Fruit fly (Drosophila melanogaster) whole organism, embryonic: ENCODE results near the gene CG33796.

Source experiments
- Ada2b ChIP-seq: fragments of 200-800 bp; sonication (Bioruptor generic); IDR thresholded peaks from 2 replicates; pipeline ENCODE4 v1.3.6; 2022; ENCODE audit warnings: missing biosample characterization, missing genetic modification characterization
- B-H1 ChIP-seq: fragments of 200-800 bp; sonication (Bioruptor generic); IDR thresholded peaks from 3 replicates; pipeline ENCODE4 v1.3.6; 2022; ENCODE audit warnings: missing biosample characterization, missing genetic modification characterization
- Bdp1 ChIP-seq: fragments of 200-800 bp; sonication (Bioruptor generic); optimal IDR thresholded peaks from 3 replicates; lab custom pipeline; 2016; ENCODE audit warnings: missing biosample characterization, missing genetic modification characterization
- CG1024 ChIP-seq: fragments of 200-800 bp; sonication (Bioruptor generic); IDR thresholded peaks from 2 replicates; pipeline ENCODE4 v1.3.6; 2022; ENCODE audit warnings: missing biosample characterization, missing genetic modification characterization
- CG10979 ChIP-seq: fragments of 200-800 bp; sonication (Bioruptor generic); optimal IDR thresholded peaks from 2 replicates; lab custom pipeline; 2018; ENCODE audit warnings: missing biosample characterization, mild to moderate bottlenecking, missing genetic modification characterization, moderate library complexity
- CG11456 ChIP-seq: fragments of 200-800 bp; sonication (Bioruptor generic); IDR thresholded peaks from 3 replicates; pipeline ENCODE4 v1.3.6; 2022; ENCODE audit warnings: missing biosample characterization, missing genetic modification characterization
- CG11696 ChIP-seq: fragments of 200-800 bp; sonication (Bioruptor generic); IDR thresholded peaks from 2 replicates; pipeline ENCODE4 v1.3.6; 2022; ENCODE audit warnings: missing biosample characterization, missing genetic modification characterization
- CG13123 ChIP-seq: fragments of 200-800 bp; sonication (Bioruptor generic); optimal IDR thresholded peaks from 2 replicates; lab custom pipeline; 2016; ENCODE audit warnings: missing biosample characterization, missing genetic modification characterization
- CG13775 ChIP-seq: fragments of 200-800 bp; sonication (Bioruptor generic); optimal IDR thresholded peaks from 3 replicates; lab custom pipeline; 2017; ENCODE audit warnings: missing biosample characterization, mild to moderate bottlenecking, missing genetic modification characterization
- CG14667 ChIP-seq: fragments of 200-800 bp; sonication (Bioruptor generic); IDR thresholded peaks from 2 replicates; pipeline ENCODE4 v1.3.6; 2022; ENCODE audit warnings: missing biosample characterization, missing genetic modification characterization
- CG32772 ChIP-seq: fragments of 200-800 bp; sonication (Bioruptor generic); IDR thresholded peaks from 2 replicates; pipeline ENCODE4 v1.3.6; 2022; ENCODE audit warnings: missing biosample characterization, missing genetic modification characterization
- CG3726 ChIP-seq: fragments of 200-800 bp; sonication (Bioruptor generic); IDR thresholded peaks from 3 replicates; pipeline ENCODE4, ENCODE4 v1.3.6; 2022; ENCODE audit warnings: missing biosample characterization, missing genetic modification characterization
- CG42726 ChIP-seq: fragments of 200-800 bp; sonication (Bioruptor generic); IDR thresholded peaks from 2 replicates; pipeline ENCODE4 v1.3.6; 2022; ENCODE audit warnings: missing biosample characterization, missing genetic modification characterization; ENCODE audit not compliant: partially characterized antibody
- CG4424 ChIP-seq: fragments of 200-800 bp; sonication (Bioruptor generic); optimal IDR thresholded peaks from 3 replicates; lab custom pipeline; 2016; ENCODE audit warnings: missing biosample characterization, missing genetic modification characterization
- CG4707 ChIP-seq: fragments of 200-800 bp; sonication (Bioruptor generic); optimal IDR thresholded peaks from 2 replicates; lab custom pipeline; 2018; ENCODE audit warnings: missing biosample characterization, mild to moderate bottlenecking, missing genetic modification characterization, moderate library complexity
- CG6272 ChIP-seq: fragments of 200-800 bp; sonication (Bioruptor generic); IDR thresholded peaks from 2 replicates; pipeline ENCODE4 v1.3.6; 2022; ENCODE audit warnings: missing biosample characterization, missing genetic modification characterization
- CG7745 ChIP-seq: fragments of 200-800 bp; sonication (Bioruptor generic); optimal IDR thresholded peaks from 2 replicates; lab custom pipeline; 2018; ENCODE audit warnings: missing biosample characterization, mild to moderate bottlenecking, missing genetic modification characterization, moderate library complexity
- CG7786 ChIP-seq: fragments of 200-800 bp; sonication (Bioruptor generic); optimal IDR thresholded peaks from 2 replicates; lab custom pipeline; 2016; ENCODE audit warnings: missing biosample characterization, missing genetic modification characterization
- CG8944 ChIP-seq: fragments of 200-800 bp; sonication (Bioruptor generic); optimal IDR thresholded peaks from 3 replicates; lab custom pipeline; 2016; ENCODE audit warnings: missing biosample characterization, missing genetic modification characterization
- D19A ChIP-seq: fragments of 200-800 bp; optimal IDR thresholded peaks from 3 replicates; lab custom pipeline; 2019; ENCODE audit warnings: missing biosample characterization, mild to moderate bottlenecking, missing genetic modification characterization, moderate library complexity
- Doc2 ChIP-seq: fragments of 200-800 bp; sonication (Bioruptor generic); IDR thresholded peaks from 2 replicates; pipeline ENCODE4 v1.3.6; 2022; ENCODE audit warnings: missing biosample characterization, missing genetic modification characterization
- Drgx ChIP-seq: fragments of 200-800 bp; sonication (Bioruptor generic); IDR thresholded peaks from 2 replicates; pipeline ENCODE4 v1.3.6; 2022; ENCODE audit warnings: missing biosample characterization, missing genetic modification characterization
- ERR ChIP-seq: fragments of 200-800 bp; sonication (Bioruptor generic); optimal IDR thresholded peaks from 2 replicates; lab custom pipeline; 2016; ENCODE audit warnings: missing biosample characterization, missing genetic modification characterization
- Eip74EF ChIP-seq, 2 experiments: fragments of 200-800 bp in 1 of 2; fragments of >200 bp in 1 of 2; sonication (Bioruptor generic) in 1 of 2; optimal IDR thresholded peaks; 2 replicates each; lab custom pipeline; 2017 to 2019; ENCODE audit warnings: missing biosample characterization in 2 of 2, missing genetic modification characterization in 2 of 2, mild to moderate bottlenecking in 1 of 2, moderate library complexity in 1 of 2
- H15 ChIP-seq: fragments of 200-800 bp; sonication (Bioruptor generic); IDR thresholded peaks from 3 replicates; pipeline ENCODE4 v1.3.6; 2022; ENCODE audit warnings: missing biosample characterization, missing genetic modification characterization
- H2.0 ChIP-seq: fragments of 200-800 bp; sonication (Bioruptor generic); IDR thresholded peaks from 2 replicates; pipeline ENCODE4 v1.3.6; 2022; ENCODE audit warnings: missing biosample characterization, missing genetic modification characterization
- HLH4C ChIP-seq: fragments of 200-800 bp; sonication (Bioruptor generic); IDR thresholded peaks from 3 replicates; pipeline ENCODE4 v1.3.6; 2022; ENCODE audit warnings: missing biosample characterization, missing genetic modification characterization; ENCODE audit not compliant: partially characterized antibody
- HLHmδ ChIP-seq: fragments of 200-800 bp; sonication (Bioruptor generic); optimal IDR thresholded peaks from 2 replicates; lab custom pipeline; 2018; ENCODE audit warnings: missing biosample characterization, mild to moderate bottlenecking, missing genetic modification characterization, moderate library complexity
- Hr78 ChIP-seq, 2 experiments: fragments of 200-800 bp in 1 of 2; fragments of >200 bp in 1 of 2; sonication (Bioruptor generic) in 1 of 2; optimal IDR thresholded peaks; 2 replicates each; lab custom pipeline; 2017 to 2019; ENCODE audit warnings: missing biosample characterization in 2 of 2, missing genetic modification characterization in 2 of 2, mild to moderate bottlenecking in 1 of 2, moderate library complexity in 1 of 2
- Mad ChIP-seq: fragments of 200-800 bp; sonication (Bioruptor generic); optimal IDR thresholded peaks from 2 replicates; lab custom pipeline; 2016; ENCODE audit warnings: missing biosample characterization, missing genetic modification characterization
- Meics ChIP-seq: fragments of 200-800 bp; sonication (Bioruptor generic); optimal IDR thresholded peaks from 2 replicates; lab custom pipeline; 2017; ENCODE audit warnings: missing biosample characterization, mild to moderate bottlenecking, missing genetic modification characterization
- Six4 ChIP-seq: fragments of 200-800 bp; sonication (Bioruptor generic); optimal IDR thresholded peaks from 2 replicates; lab custom pipeline; 2016; ENCODE audit warnings: missing biosample characterization, missing genetic modification characterization
- Tbp ChIP-seq: fragments of >200 bp; optimal IDR thresholded peaks from 2 replicates; lab custom pipeline; 2018; ENCODE audit warnings: missing biosample characterization, missing genetic modification characterization
- Xbp1 ChIP-seq: fragments of 200-800 bp; sonication (Bioruptor generic); optimal IDR thresholded peaks from 3 replicates; lab custom pipeline; 2016; ENCODE audit warnings: missing biosample characterization, mild to moderate bottlenecking, missing genetic modification characterization
- cwo ChIP-seq: fragments of 200-800 bp; sonication (Bioruptor generic); optimal IDR thresholded peaks from 3 replicates; lab custom pipeline; 2017; ENCODE audit warnings: missing biosample characterization, missing genetic modification characterization, mild to moderate bottlenecking, moderate library complexity, missing genetic modification reagents
- exex ChIP-seq: fragments of 200-800 bp; sonication (Bioruptor generic); optimal IDR thresholded peaks from 4 replicates; lab custom pipeline; 2018; ENCODE audit warnings: missing biosample characterization, mild to moderate bottlenecking, missing genetic modification characterization, moderate library complexity
- kah ChIP-seq: fragments of 200-800 bp; sonication (Bioruptor generic); optimal IDR thresholded peaks from 2 replicates; lab custom pipeline; 2018; ENCODE audit warnings: missing biosample characterization, mild to moderate bottlenecking, missing genetic modification characterization
- klu ChIP-seq: fragments of 200-800 bp; sonication (Bioruptor generic); IDR thresholded peaks from 2 replicates; pipeline ENCODE4 v1.3.6; 2022; ENCODE audit warnings: missing biosample characterization, missing genetic modification characterization
- lola ChIP-seq, 3 experiments: fragments of >200 bp in 2 of 3; fragments of 200-800 bp in 1 of 3; sonication (Bioruptor generic) in 1 of 3; optimal IDR thresholded peaks; 2 replicates each; lab custom pipeline; 2017 to 2019; ENCODE audit warnings: missing biosample characterization in 3 of 3, missing genetic modification characterization in 3 of 3, mild to moderate bottlenecking in 1 of 3, moderate library complexity in 1 of 3
- mam ChIP-seq: fragments of 200-800 bp; sonication (Bioruptor generic); optimal IDR thresholded peaks from 3 replicates; lab custom pipeline; 2016; ENCODE audit warnings: missing biosample characterization, missing genetic modification characterization
- otp ChIP-seq: fragments of 200-800 bp; sonication (Bioruptor generic); IDR thresholded peaks from 3 replicates; pipeline ENCODE4, ENCODE4 v1.3.6; 2022; ENCODE audit warnings: missing biosample characterization, missing genetic modification characterization
- pan ChIP-seq, 4 experiments: fragments of >200 bp in 3 of 4; fragments of 200-800 bp in 1 of 4; sonication (Bioruptor generic) in 1 of 4; optimal IDR thresholded peaks in 3 of 4; IDR thresholded peaks in 1 of 4; 2 replicates each; pipeline versions ENCODE4 v1.3.6 to Lab custom; 2017 to 2022; ENCODE audit warnings: missing biosample characterization in 2 of 4, missing genetic modification characterization in 2 of 4, mixed read lengths in 1 of 4
- phol ChIP-seq: fragments of 200-800 bp; sonication (Bioruptor generic); optimal IDR thresholded peaks from 3 replicates; lab custom pipeline; 2018; ENCODE audit warnings: missing biosample characterization, mild to moderate bottlenecking, missing genetic modification characterization, moderate library complexity
- psq ChIP-seq: fragments of 200-800 bp; sonication (Bioruptor generic); optimal IDR thresholded peaks from 2 replicates; lab custom pipeline; 2017; ENCODE audit warnings: missing biosample characterization, missing genetic modification characterization
- pum ChIP-seq: fragments of 200-800 bp; sonication (Bioruptor generic); optimal IDR thresholded peaks from 2 replicates; lab custom pipeline; 2016; ENCODE audit warnings: missing biosample characterization, missing genetic modification characterization
- scrt ChIP-seq: fragments of 200-800 bp; sonication (Bioruptor generic); optimal IDR thresholded peaks from 2 replicates; lab custom pipeline; 2018; ENCODE audit warnings: missing biosample characterization, mild to moderate bottlenecking, missing genetic modification characterization, moderate library complexity
- seq ChIP-seq: fragments of 200-800 bp; sonication (Bioruptor generic); IDR thresholded peaks from 2 replicates; pipeline ENCODE4 v1.3.6; 2022; ENCODE audit warnings: missing biosample characterization, missing genetic modification characterization
- shn ChIP-seq: fragments of 200-800 bp; sonication (Bioruptor generic); optimal IDR thresholded peaks from 3 replicates; lab custom pipeline; 2016; ENCODE audit warnings: missing biosample characterization, missing genetic modification characterization
- sna ChIP-seq: fragments of 200-800 bp; sonication (Bioruptor generic); IDR thresholded peaks from 2 replicates; pipeline ENCODE4 v1.3.6; 2022; ENCODE audit warnings: missing biosample characterization, missing genetic modification characterization; ENCODE audit not compliant: partially characterized antibody
- unc-4 ChIP-seq: fragments of 200-800 bp; sonication (Bioruptor generic); IDR thresholded peaks from 2 replicates; pipeline ENCODE4 v1.3.6; 2022; ENCODE audit warnings: missing biosample characterization, missing genetic modification characterization; ENCODE audit not compliant: partially characterized antibody

Gene CG33796

DNA sequence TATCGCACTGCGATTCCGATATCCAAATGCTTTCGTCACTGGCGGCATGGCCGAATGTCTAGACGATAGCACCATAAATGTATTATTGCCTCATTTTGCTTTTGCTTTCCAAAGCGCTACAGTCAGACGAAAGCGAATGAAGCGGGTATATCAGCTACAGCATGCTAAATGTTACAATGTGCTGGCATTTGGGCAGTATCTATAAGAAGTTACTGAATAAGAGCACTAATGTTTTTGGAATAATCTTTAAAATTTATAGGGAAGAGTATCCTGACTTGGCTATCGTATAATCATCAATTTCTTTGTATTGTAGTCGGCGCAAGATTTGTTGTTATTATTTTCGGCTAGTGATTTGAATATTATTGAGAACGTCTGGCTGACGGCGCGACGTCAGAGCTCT lies 33.3 kb upstream of the CG33796 start (continued):
- peak; percentile 66 for TF ChIP-seq CG4424 (GFP tag; lab: Kevin White, UChicago)
- no peak for TF ChIP-seq HLHmδ (GFP tag; lab: Kevin White, UChicago)
- TF ChIP-seq cwo (GFP tag; lab: Kevin White, UChicago) = peak; percentile 85
- peak; percentile 65 for TF ChIP-seq seq (GFP tag; lab: Robert Waterston, UW)
- TF ChIP-seq CG4707 (GFP tag; lab: Kevin White, UChicago) = no peak
- no peak for TF ChIP-seq lola (GFP tag; optimal IDR thresholded peaks at IDR 0.05; lab: Kevin White, UChicago)
- TF ChIP-seq CG1024 (GFP tag; lab: Robert Waterston, UW) = peak; percentile 66
- peak; percentile 27 for TF ChIP-seq Six4 (GFP tag; lab: Kevin White, UChicago)
- no peak for TF ChIP-seq CG6272 (GFP tag; lab: Robert Waterston, UW)
- peak; percentile 77 for TF ChIP-seq CG8944 (GFP tag; lab: Kevin White, UChicago)
- TF ChIP-seq CG32772 (GFP tag; lab: Robert Waterston, UW) = no peak; the same call in none of the 2 replicates
- TF ChIP-seq CG7745 (tag; lab: Kevin White, UChicago) = no peak
- peak; percentile 47; the same call in 1 of the 3 replicates for TF ChIP-seq CG3726
- peak; percentile 41 for TF ChIP-seq ERR
- peak; percentile 64 for TF ChIP-seq exex (tag; lab: Kevin White, UChicago)
- peak; percentile 72 for TF ChIP-seq CG14667 (GFP tag; lab: Robert Waterston, UW)
- no peak for TF ChIP-seq unc-4 (GFP tag; lab: Robert Waterston, UW)
- peak; percentile 78 for TF ChIP-seq CG7786
- peak; percentile 68 for TF ChIP-seq phol
- peak; percentile 88 for TF ChIP-seq Meics
- no peak for TF ChIP-seq sna (GFP tag; lab: Robert Waterston, UW)
- peak; percentile 47 for TF ChIP-seq Drgx (GFP tag; lab: Robert Waterston, UW)
- TF ChIP-seq D19A (tag; lab: Kevin White, UChicago) = peak; percentile 91
- peak; percentile 91 for TF ChIP-seq mam (GFP tag; lab: Kevin White, UChicago)
- peak; percentile 73 for TF ChIP-seq Doc2 (GFP tag; lab: Robert Waterston, UW)
- TF ChIP-seq klu (GFP tag; lab: Robert Waterston, UW) = peak; percentile 74
- peak; percentile 61; the same call in 1 of the 3 replicates for TF ChIP-seq otp (GFP tag; lab: Robert Waterston, UW)
- peak; percentile 73 for TF ChIP-seq shn (GFP tag; lab: Kevin White, UChicago)
- no peak; the same call in 2 of the 3 replicates for TF ChIP-seq CG11456 (GFP tag; lab: Robert Waterston, UW)
- peak; percentile 87 for TF ChIP-seq Ada2b (GFP tag; lab: Robert Waterston, UW)
- TF ChIP-seq psq = no peak
- peak; percentile 30 for TF ChIP-seq Bdp1 (GFP tag; lab: Kevin White, UChicago)
- peak; percentile 70 for TF ChIP-seq Xbp1 (GFP tag; lab: Kevin White, UChicago)
- peak in 1 of 2 experiments; percentile 58 for TF ChIP-seq Eip74EF (GFP tag; optimal IDR thresholded peaks at IDR 0.05; lab: Kevin White, UChicago)
- peak; percentile 81 for TF ChIP-seq B-H1 (GFP tag; lab: Robert Waterston, UW)
- peak; percentile 63 for TF ChIP-seq pum (GFP tag; lab: Kevin White, UChicago)
- peak; percentile 81 for TF ChIP-seq H15 (GFP tag; lab: Robert Waterston, UW)
- no peak for TF ChIP-seq CG10979 (tag; lab: Kevin White, UChicago)
- no peak for TF ChIP-seq HLH4C
- TF ChIP-seq CG42726 = no peak
- TF ChIP-seq CG11696 (GFP tag; lab: Robert Waterston, UW) = peak; percentile 75
- TF ChIP-seq Mad (GFP tag; lab: Kevin White, UChicago) = peak; percentile 26
- no peak for TF ChIP-seq Hr78 (GFP tag; optimal IDR thresholded peaks at IDR 0.05; lab: Kevin White, UChicago)
- TF ChIP-seq kah (GFP tag; lab: Kevin White, UChicago) = peak; percentile 3
- peak; percentile 47 for TF ChIP-seq CG13775 (GFP tag; lab: Kevin White, UChicago)
- TF ChIP-seq CG13123 (GFP tag; lab: Kevin White, UChicago) = no peak
- no peak for TF ChIP-seq Tbp
- peak; percentile 72 for TF ChIP-seq scrt (GFP tag; lab: Kevin White, UChicago)
- TF ChIP-seq H2.0 = peak; percentile 84
- TF ChIP-seq pan (optimal IDR thresholded peaks at IDR 0.05; lab: Kevin White, UChicago) = no peak
- peak in 1 of 2 experiments; percentile 89 for TF ChIP-seq pan (GFP tag; optimal IDR thresholded peaks at IDR 0.05 in 1 of 2, IDR thresholded peaks at IDR 0.05 in 1 of 2)
